Fruit fly (Drosophila melanogaster) whole organism, embryonic: ENCODE measurements around the gene Tango1.

ENCODE experiments used
- Asciz ChIP-seq: fragments of 200-800 bp; sonication (Bioruptor generic); optimal IDR thresholded peaks from 2 replicates; lab custom pipeline; 2017; ENCODE audit warnings: missing biosample characterization, mild to moderate bottlenecking, missing genetic modification characterization, missing genetic modification reagents
- B-H1 ChIP-seq: fragments of 200-800 bp; sonication (Bioruptor generic); IDR thresholded peaks from 3 replicates; pipeline ENCODE4 v1.3.6; 2022; ENCODE audit warnings: missing biosample characterization, missing genetic modification characterization
- CG1024 ChIP-seq: fragments of 200-800 bp; sonication (Bioruptor generic); IDR thresholded peaks from 2 replicates; pipeline ENCODE4 v1.3.6; 2022; ENCODE audit warnings: missing biosample characterization, missing genetic modification characterization
- CG10979 ChIP-seq: fragments of 200-800 bp; sonication (Bioruptor generic); optimal IDR thresholded peaks from 2 replicates; lab custom pipeline; 2018; ENCODE audit warnings: missing biosample characterization, mild to moderate bottlenecking, missing genetic modification characterization, moderate library complexity
- CG11093 ChIP-seq: fragments of 200-800 bp; sonication (Bioruptor generic); IDR thresholded peaks from 3 replicates; pipeline ENCODE4 v1.3.6; 2022; ENCODE audit warnings: missing biosample characterization, missing genetic modification characterization
- CG11695 ChIP-seq: fragments of 200-800 bp; sonication (Bioruptor generic); IDR thresholded peaks from 3 replicates; pipeline ENCODE4 v1.3.6; 2022; ENCODE audit warnings: missing biosample characterization, missing genetic modification characterization
- CG13123 ChIP-seq: fragments of 200-800 bp; sonication (Bioruptor generic); optimal IDR thresholded peaks from 2 replicates; lab custom pipeline; 2016; ENCODE audit warnings: missing biosample characterization, missing genetic modification characterization
- CG15696 ChIP-seq: fragments of 200-800 bp; sonication (Bioruptor generic); optimal IDR thresholded peaks from 2 replicates; lab custom pipeline; 2019; ENCODE audit warnings: missing biosample characterization, mild to moderate bottlenecking, missing genetic modification characterization, moderate library complexity
- CG1603 ChIP-seq: fragments of 200-800 bp; sonication (Bioruptor generic); optimal IDR thresholded peaks from 2 replicates; lab custom pipeline; 2019; ENCODE audit warnings: missing biosample characterization, mild to moderate bottlenecking, missing genetic modification characterization, moderate library complexity
- CG17612 ChIP-seq: fragments of 200-800 bp; sonication (Bioruptor generic); IDR thresholded peaks from 2 replicates; pipeline ENCODE4 v1.3.6; 2022; ENCODE audit warnings: missing biosample characterization, missing genetic modification characterization
- CG17829 ChIP-seq: fragments of 200-800 bp; optimal IDR thresholded peaks from 2 replicates; lab custom pipeline; 2019; ENCODE audit warnings: missing biosample characterization, mild to moderate bottlenecking, missing genetic modification characterization, moderate library complexity
- CG17912 ChIP-seq: fragments of 200-800 bp; sonication (Bioruptor generic); optimal IDR thresholded peaks from 2 replicates; lab custom pipeline; 2018; ENCODE audit warnings: missing biosample characterization, mild to moderate bottlenecking, missing genetic modification characterization
- CG18599 ChIP-seq: fragments of 200-800 bp; sonication (Bioruptor generic); optimal IDR thresholded peaks from 3 replicates; lab custom pipeline; 2017; ENCODE audit warnings: missing biosample characterization, missing genetic modification characterization, mild to moderate bottlenecking, moderate library complexity, missing genetic modification reagents
- CG18764 ChIP-seq: fragments of 200-800 bp; sonication (Bioruptor generic); optimal IDR thresholded peaks from 3 replicates; lab custom pipeline; 2016; ENCODE audit warnings: missing biosample characterization, missing genetic modification characterization
- CG2889 ChIP-seq: fragments of 200-800 bp; sonication (Bioruptor generic); IDR thresholded peaks from 3 replicates; pipeline ENCODE4 v1.3.6; 2022; ENCODE audit warnings: missing biosample characterization, missing genetic modification characterization
- CG3281 ChIP-seq: fragments of 200-800 bp; sonication (Bioruptor generic); optimal IDR thresholded peaks from 3 replicates; lab custom pipeline; 2017; ENCODE audit warnings: missing biosample characterization, mild to moderate bottlenecking, missing genetic modification characterization
- CG34224 ChIP-seq: fragments of 200-800 bp; sonication (Bioruptor generic); IDR thresholded peaks from 3 replicates; pipeline ENCODE4 v1.3.6; 2022; ENCODE audit warnings: missing biosample characterization, missing genetic modification characterization; ENCODE audit not compliant: partially characterized antibody
- CG3847 ChIP-seq: fragments of 200-800 bp; sonication (Bioruptor generic); IDR thresholded peaks from 2 replicates; pipeline ENCODE4 v1.3.6; 2022; ENCODE audit warnings: missing biosample characterization, missing genetic modification characterization
- CG4820 ChIP-seq: fragments of 200-800 bp; sonication (Bioruptor generic); optimal IDR thresholded peaks from 3 replicates; lab custom pipeline; 2016; ENCODE audit warnings: missing biosample characterization, missing genetic modification characterization
- CG5953 ChIP-seq: fragments of 200-800 bp; sonication (Bioruptor generic); IDR thresholded peaks from 2 replicates; pipeline ENCODE4 v1.3.6; 2022; ENCODE audit warnings: missing biosample characterization, missing genetic modification characterization
- CG7987 ChIP-seq: fragments of 200-800 bp; sonication (Bioruptor generic); optimal IDR thresholded peaks from 2 replicates; lab custom pipeline; 2018; ENCODE audit warnings: missing biosample characterization, mild to moderate bottlenecking, missing genetic modification characterization, moderate library complexity
- CG9215 ChIP-seq: fragments of 200-800 bp; sonication (Bioruptor generic); IDR thresholded peaks from 2 replicates; pipeline ENCODE4 v1.3.6; 2022; ENCODE audit warnings: missing biosample characterization, missing genetic modification characterization
- CHES-1-like ChIP-seq: fragments of 200-800 bp; sonication (Bioruptor generic); optimal IDR thresholded peaks from 2 replicates; lab custom pipeline; 2016; ENCODE audit warnings: missing biosample characterization, missing genetic modification characterization
- Deaf1 ChIP-seq: fragments of 200-800 bp; optimal IDR thresholded peaks from 3 replicates; lab custom pipeline; 2019; ENCODE audit warnings: missing biosample characterization, mild to moderate bottlenecking, missing genetic modification characterization, moderate library complexity
- Drgx ChIP-seq: fragments of 200-800 bp; sonication (Bioruptor generic); IDR thresholded peaks from 2 replicates; pipeline ENCODE4 v1.3.6; 2022; ENCODE audit warnings: missing biosample characterization, missing genetic modification characterization
- E2f2 ChIP-seq: fragments of 200-800 bp; sonication (Bioruptor generic); IDR thresholded peaks from 2 replicates; pipeline ENCODE4 v1.3.6; 2022; ENCODE audit warnings: missing biosample characterization, missing genetic modification characterization
- Elba2 ChIP-seq: fragments of 200-800 bp; sonication (Bioruptor generic); optimal IDR thresholded peaks from 3 replicates; lab custom pipeline; 2016; ENCODE audit warnings: missing biosample characterization, missing genetic modification characterization
- Ets97D ChIP-seq: fragments of 200-800 bp; sonication (Bioruptor generic); optimal IDR thresholded peaks from 3 replicates; lab custom pipeline; 2016; ENCODE audit warnings: missing biosample characterization, missing genetic modification characterization
- GATAe ChIP-seq: fragments of 200-800 bp; sonication (Bioruptor generic); conservative IDR thresholded peaks from 2 replicates; pipeline ENCODE4 v1.3.6; 2022; ENCODE audit warnings: missing biosample characterization, missing genetic modification characterization
- Hr3 ChIP-seq: fragments of 200-800 bp; sonication (Bioruptor generic); optimal IDR thresholded peaks from 3 replicates; lab custom pipeline; 2016; ENCODE audit warnings: missing biosample characterization, missing genetic modification characterization
- MESR4 ChIP-seq: fragments of 200-800 bp; sonication (Bioruptor generic); optimal IDR thresholded peaks from 2 replicates; lab custom pipeline; 2018; ENCODE audit warnings: missing biosample characterization, mild to moderate bottlenecking, missing genetic modification characterization, moderate library complexity
- Mad ChIP-seq: fragments of 200-800 bp; sonication (Bioruptor generic); optimal IDR thresholded peaks from 2 replicates; lab custom pipeline; 2016; ENCODE audit warnings: missing biosample characterization, missing genetic modification characterization
- Nf-YA ChIP-seq: fragments of 200-800 bp; sonication (Bioruptor generic); IDR thresholded peaks from 2 replicates; pipeline ENCODE4 v1.3.6; 2022; ENCODE audit warnings: missing biosample characterization, missing genetic modification characterization
- NfI ChIP-seq: fragments of 200-800 bp; sonication (Bioruptor generic); optimal IDR thresholded peaks from 3 replicates; lab custom pipeline; 2018; ENCODE audit warnings: missing biosample characterization, mild to moderate bottlenecking, missing genetic modification characterization, moderate library complexity
- Ptx1 ChIP-seq: fragments of 200-800 bp; sonication (Bioruptor generic); IDR thresholded peaks from 2 replicates; pipeline ENCODE4 v1.3.6; 2022; ENCODE audit warnings: missing biosample characterization, missing genetic modification characterization
- ato ChIP-seq: fragments of 200-800 bp; sonication (Bioruptor generic); IDR thresholded peaks from 2 replicates; pipeline ENCODE4 v1.3.6; 2022; ENCODE audit warnings: missing biosample characterization, missing genetic modification characterization; ENCODE audit not compliant: partially characterized antibody
- az2 ChIP-seq: fragments of 200-800 bp; sonication (Bioruptor generic); optimal IDR thresholded peaks from 3 replicates; lab custom pipeline; 2016; ENCODE audit warnings: missing biosample characterization, missing genetic modification characterization
- cwo ChIP-seq: fragments of 200-800 bp; sonication (Bioruptor generic); optimal IDR thresholded peaks from 3 replicates; lab custom pipeline; 2017; ENCODE audit warnings: missing biosample characterization, missing genetic modification characterization, mild to moderate bottlenecking, moderate library complexity, missing genetic modification reagents
- disco-r ChIP-seq: fragments of 200-800 bp; sonication (Bioruptor generic); optimal IDR thresholded peaks from 2 replicates; lab custom pipeline; 2016; ENCODE audit warnings: missing biosample characterization, missing genetic modification characterization
- gem ChIP-seq: fragments of 200-800 bp; sonication (Bioruptor generic); optimal IDR thresholded peaks from 2 replicates; lab custom pipeline; 2019; ENCODE audit warnings: missing biosample characterization, mild to moderate bottlenecking, missing genetic modification characterization, moderate library complexity
- hbn ChIP-seq: fragments of 200-800 bp; sonication (Bioruptor generic); IDR thresholded peaks from 2 replicates; pipeline ENCODE4 v1.3.6; 2022; ENCODE audit warnings: missing biosample characterization, missing genetic modification characterization; ENCODE audit not compliant: partially characterized antibody
- ind ChIP-seq: fragments of 200-800 bp; sonication (Bioruptor generic); optimal IDR thresholded peaks from 3 replicates; lab custom pipeline; 2016; ENCODE audit warnings: missing biosample characterization, missing genetic modification characterization
- jing ChIP-seq: fragments of 200-800 bp; sonication (Bioruptor generic); optimal IDR thresholded peaks from 2 replicates; lab custom pipeline; 2018; ENCODE audit warnings: missing biosample characterization, mild to moderate bottlenecking, missing genetic modification characterization
- maf-S ChIP-seq: fragments of 200-800 bp; sonication (Bioruptor generic); optimal IDR thresholded peaks from 2 replicates; lab custom pipeline; 2016; ENCODE audit warnings: missing biosample characterization, missing genetic modification characterization
- onecut ChIP-seq: fragments of 200-800 bp; sonication (Bioruptor generic); IDR thresholded peaks from 2 replicates; pipeline ENCODE4 v1.3.6; 2022; ENCODE audit warnings: missing biosample characterization, missing genetic modification characterization
- sisA ChIP-seq: fragments of 200-800 bp; sonication (Bioruptor generic); IDR thresholded peaks from 2 replicates; pipeline ENCODE4 v1.3.6; 2022; ENCODE audit warnings: missing biosample characterization, missing genetic modification characterization
- tgo ChIP-seq: fragments of 200-800 bp; sonication (Bioruptor generic); IDR thresholded peaks from 3 replicates; pipeline ENCODE4 v1.3.6; 2022; ENCODE audit warnings: missing biosample characterization, missing genetic modification characterization
- ttk ChIP-seq: fragments of 200-800 bp; sonication (Bioruptor generic); IDR thresholded peaks from 2 replicates; pipeline ENCODE4 v2.1.2; 2022; ENCODE audit warnings: missing biosample characterization, missing genetic modification characterization
- wor ChIP-seq: fragments of 200-800 bp; sonication (Bioruptor generic); IDR thresholded peaks from 2 replicates; pipeline ENCODE4 v1.3.6; 2022; ENCODE audit warnings: missing biosample characterization, missing genetic modification characterization
- yki ChIP-seq: fragments of >200 bp; optimal IDR thresholded peaks from 3 replicates; lab custom pipeline; 2018

The Tango1 gene

dm6 chr2L:6610683-6611373, 38.4 kb upstream of the Tango1 start, which contains the start of gene CG11050 (continued):
- TF ChIP-seq sisA: peak; percentile 80
- peak; percentile 57 for TF ChIP-seq CG17912 (GFP tag; lab: Kevin White, UChicago)
- TF ChIP-seq maf-S (GFP tag; lab: Kevin White, UChicago): peak; percentile 82
- TF ChIP-seq Ets97D (GFP tag; lab: Kevin White, UChicago): peak; percentile 94
- TF ChIP-seq jing (GFP tag; lab: Kevin White, UChicago): peak; percentile 46
- TF ChIP-seq ttk (GFP tag; lab: Robert Waterston, UW): peak; percentile 67
- TF ChIP-seq CG9215 (GFP tag; lab: Robert Waterston, UW): peak; percentile 48; the same call in 1 of the 2 replicates
- TF ChIP-seq Hr3 (GFP tag; lab: Kevin White, UChicago): peak; percentile 44
- peak; percentile 83 for TF ChIP-seq az2 (GFP tag; lab: Kevin White, UChicago)
- TF ChIP-seq NfI: peak; percentile 70
- TF ChIP-seq gem: peak; percentile 80
- TF ChIP-seq CG3281 (GFP tag; lab: Kevin White, UChicago): peak; percentile 83
- peak; percentile 77 for TF ChIP-seq ind (GFP tag; lab: Kevin White, UChicago)
- peak; percentile 86 for TF ChIP-seq CHES-1-like (GFP tag; lab: Kevin White, UChicago)
- peak; percentile 65 for TF ChIP-seq CG4820 (GFP tag; lab: Kevin White, UChicago)
- no peak for TF ChIP-seq yki
- peak; percentile 67 for TF ChIP-seq Asciz (GFP tag; lab: Kevin White, UChicago)
- peak; percentile 94 for TF ChIP-seq CG1603
- TF ChIP-seq Elba2: peak; percentile 62
- TF ChIP-seq CG3847: peak; percentile 95
- TF ChIP-seq Mad: peak; percentile 83
- TF ChIP-seq B-H1 (GFP tag; lab: Robert Waterston, UW): peak; percentile 45; the same call in 2 of the 3 replicates
- peak; percentile 60 for TF ChIP-seq tgo
- peak; percentile 70 for TF ChIP-seq MESR4 (GFP tag; lab: Kevin White, UChicago)
- peak; percentile 72 for TF ChIP-seq CG18764 (GFP tag; lab: Kevin White, UChicago)
- peak; percentile 39; the same call in 1 of the 2 replicates for TF ChIP-seq CG5953 (GFP tag; lab: Robert Waterston, UW)
- TF ChIP-seq CG34224: peak; percentile 64
- 0 out of 3 replicates have a peak, but pooled peaks have one; percentile 37 for TF ChIP-seq CG11695 (GFP tag; lab: Robert Waterston, UW)
- peak; percentile 46; the same call in 1 of the 2 replicates for TF ChIP-seq hbn (GFP tag; lab: Robert Waterston, UW)
- TF ChIP-seq GATAe (GFP tag; lab: Robert Waterston, UW): no peak
- TF ChIP-seq Drgx (GFP tag; lab: Robert Waterston, UW): peak; percentile 66
- TF ChIP-seq CG11093 (GFP tag; lab: Robert Waterston, UW): 0 out of 3 replicates have a peak, but pooled peaks have one; percentile 29
- TF ChIP-seq Deaf1 (tag; lab: Kevin White, UChicago): peak; percentile 41
- TF ChIP-seq Nf-YA (GFP tag; lab: Robert Waterston, UW): peak; percentile 44; the same call in 1 of the 2 replicates
- TF ChIP-seq CG1024: peak; percentile 72
- peak; percentile 71; the same call in 1 of the 2 replicates for TF ChIP-seq CG17612 (GFP tag; lab: Robert Waterston, UW)
- TF ChIP-seq Ptx1 (GFP tag; lab: Robert Waterston, UW): peak; percentile 74
- peak; percentile 84 for TF ChIP-seq CG17829
- TF ChIP-seq disco-r (GFP tag; lab: Kevin White, UChicago): peak; percentile 79
- peak; percentile 61 for TF ChIP-seq onecut
- peak; percentile 77 for TF ChIP-seq CG7987 (GFP tag; lab: Kevin White, UChicago)
- peak; percentile 62 for TF ChIP-seq CG10979 (tag; lab: Kevin White, UChicago)
- peak; percentile 52 for TF ChIP-seq CG18599 (GFP tag; lab: Kevin White, UChicago)
- peak; percentile 44; the same call in 1 of the 2 replicates for TF ChIP-seq ato
- peak; percentile 65 for TF ChIP-seq CG13123
- TF ChIP-seq E2f2 (GFP tag; lab: Robert Waterston, UW): peak; percentile 68
- TF ChIP-seq cwo: peak; percentile 62
- TF ChIP-seq CG2889 (GFP tag; lab: Robert Waterston, UW): 0 out of 3 replicates have a peak, but pooled peaks have one; percentile 36
- TF ChIP-seq CG15696 (tag; lab: Kevin White, UChicago): peak; percentile 49
- TF ChIP-seq wor (GFP tag; lab: Robert Waterston, UW): no peak
